Fruit fly (Drosophila melanogaster) S2 (cell line): ENCODE results near the gene CG31709.

Experiments
- CG8478 ChIP-seq: fragments of >200 bp; optimal IDR thresholded peaks from 2 replicates; lab custom pipeline; 2018
- CTCF ChIP-seq, 2 experiments: fragments of >200 bp; optimal IDR thresholded peaks; 2 replicates each; lab custom pipeline; 2018

DNA sequence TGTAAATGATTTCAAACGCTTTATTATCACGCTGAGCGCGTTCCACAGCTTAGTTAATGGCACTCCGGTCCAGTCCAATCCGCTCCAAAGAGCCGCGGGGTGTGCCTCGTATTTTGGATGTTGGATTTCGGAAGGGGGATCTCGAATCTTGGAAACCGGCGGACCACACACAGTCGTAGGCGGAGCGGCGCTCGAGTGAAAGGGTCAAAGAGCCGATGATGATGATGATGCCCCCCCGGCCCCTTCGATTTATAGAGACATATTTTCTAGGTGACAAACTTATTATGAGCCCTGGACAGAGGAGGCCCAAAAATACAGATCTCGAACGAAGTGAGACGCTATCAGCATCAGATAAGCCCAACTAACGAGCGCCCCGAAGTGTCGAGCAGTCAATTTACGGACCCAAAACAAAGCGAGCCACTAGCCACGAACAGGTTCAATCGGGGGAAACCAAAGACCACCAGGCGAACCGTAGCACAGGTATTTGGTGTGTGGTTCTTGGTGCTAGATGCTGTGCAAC, 30.0 kb upstream of the CG31709 start:
- TF ChIP-seq CG8478 (lab: Kevin White, UChicago) (no peak), CTCF (optimal IDR thresholded peaks at IDR 0.05; lab: Kevin White, UChicago) (no peak)
